Worm (Caenorhabditis elegans): ENCODE data around the gene K06A4.6.

DNA sequence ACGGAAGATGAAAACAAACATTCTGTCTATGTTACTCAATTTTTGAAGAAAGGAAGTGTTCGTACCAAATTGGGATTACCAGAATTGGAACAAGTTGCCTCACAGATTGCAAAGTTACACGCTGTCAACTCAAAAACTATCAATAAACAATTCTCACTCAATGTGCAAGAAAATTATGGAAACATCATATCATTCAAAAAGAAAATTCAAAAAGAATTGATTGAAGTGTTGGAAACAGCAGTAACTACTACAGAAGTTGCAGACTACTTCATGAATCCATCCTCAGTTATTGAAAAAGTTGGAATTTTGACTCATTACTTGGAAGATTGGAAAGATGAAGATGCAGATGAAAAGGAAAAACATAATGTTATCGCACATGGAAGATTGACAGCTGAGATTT, 47.5 kb upstream of the K06A4.6 start:
- no peak for TF ChIP-seq ztf-11 (tag; optimal IDR thresholded peaks at IDR 0.05)
- no peak for TF ChIP-seq nhr-237 (tag; optimal IDR thresholded peaks at IDR 0.05)
- no peak for TF ChIP-seq hlh-11 (tag; optimal IDR thresholded peaks at IDR 0.05)
- no peak for TF ChIP-seq pha-4 (GFP tag; IDR thresholded peaks at IDR 0.05)
- TF ChIP-seq pha-4 (tag; optimal IDR thresholded peaks at IDR 0.05): no peak
- no peak for TF ChIP-seq lin-13 (GFP tag; optimal IDR thresholded peaks at IDR 0.05)
- TF ChIP-seq jun-1 (tag; optimal IDR thresholded peaks at IDR 0.05): no peak
- TF ChIP-seq lsy-2 (tag; optimal IDR thresholded peaks at IDR 0.05): no peak
- TF ChIP-seq hmg-1.1 (GFP tag; IDR thresholded peaks at IDR 0.05): no peak
- TF ChIP-seq snpc-4 (tag; optimal IDR thresholded peaks at IDR 0.05): no peak
- TF ChIP-seq ceh-82 (tag; optimal IDR thresholded peaks at IDR 0.05): no peak
- no peak for TF ChIP-seq nhr-41 (GFP tag; IDR thresholded peaks at IDR 0.05)
- TF ChIP-seq ceh-44 (GFP tag; IDR thresholded peaks at IDR 0.05): no peak
